Fruit fly (Drosophila melanogaster): ENCODE data around the gene CG34133.

DNA sequence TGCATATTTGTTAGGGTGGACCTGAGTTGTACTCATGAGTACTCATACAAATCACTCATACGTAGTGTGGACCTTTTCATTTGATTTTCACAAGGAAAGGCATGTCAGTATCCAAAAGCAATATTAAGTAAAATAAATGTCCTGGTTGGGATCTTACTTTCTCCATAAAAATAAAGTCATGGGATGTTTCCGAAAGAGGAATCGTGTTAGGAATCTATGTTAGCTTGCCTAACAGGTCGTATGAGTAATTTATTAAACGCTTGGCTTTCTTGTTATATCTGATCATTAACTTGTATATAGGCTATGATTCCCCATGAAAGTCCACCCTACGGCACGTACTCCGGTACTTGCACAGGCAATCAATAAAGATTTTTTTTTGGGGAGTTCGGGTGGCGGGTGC, 6.7 kb downstream of the CG34133 start:
- TF ChIP-seq CTCF (optimal IDR thresholded peaks at IDR 0.05), result no peak
- TF ChIP-seq CG8478 (optimal IDR thresholded peaks at IDR 0.05), result no peak
